Fruit fly (Drosophila melanogaster) whole organism, wandering third instar larva: ENCODE data around the gene CG3164.

Source experiments
- Abd-B ChIP-seq: fragments of >200 bp; optimal IDR thresholded peaks from 2 replicates; lab custom pipeline; 2017; ENCODE audit warnings: missing biosample characterization, missing genetic modification characterization
- CG9705 ChIP-seq: fragments of 200-800 bp; sonication (Bioruptor generic); optimal IDR thresholded peaks from 2 replicates; lab custom pipeline; 2018; ENCODE audit warnings: missing biosample characterization, mild to moderate bottlenecking, missing genetic modification characterization
- CrebA ChIP-seq: fragments of 200-800 bp; sonication (Bioruptor generic); optimal IDR thresholded peaks from 2 replicates; lab custom pipeline; 2016; ENCODE audit warnings: missing biosample characterization, mild to moderate bottlenecking, missing genetic modification characterization, borderline replicate concordance
- Dfd ChIP-seq: fragments of >200 bp; optimal IDR thresholded peaks from 2 replicates; lab custom pipeline; 2017; ENCODE audit warnings: missing biosample characterization, missing genetic modification characterization
- Dif ChIP-seq: fragments of 200-275, 200-300 bp; sonication (Bioruptor generic); optimal IDR thresholded peaks from 2 replicates; lab custom pipeline; 2018; ENCODE audit warnings: missing biosample characterization, missing genetic modification characterization; ENCODE audit not compliant: partially characterized antibody
- GATAd ChIP-seq: sonication (Bioruptor generic); optimal IDR thresholded peaks from 2 replicates; lab custom pipeline; 2016; ENCODE audit warnings: missing biosample characterization, missing genetic modification characterization
- HLH106 ChIP-seq: fragments of 200-800 bp; optimal IDR thresholded peaks from 3 replicates; lab custom pipeline; 2019; ENCODE audit warnings: missing biosample characterization, mild to moderate bottlenecking, missing genetic modification characterization, moderate library complexity
- Hnf4 ChIP-seq: fragments of 200-800 bp; sonication (Bioruptor generic); optimal IDR thresholded peaks from 2 replicates; lab custom pipeline; 2016; ENCODE audit warnings: missing biosample characterization, mild to moderate bottlenecking, missing genetic modification characterization
- Hr78 ChIP-seq: fragments of >200 bp; optimal IDR thresholded peaks from 2 replicates; lab custom pipeline; 2017; ENCODE audit warnings: missing biosample characterization, missing genetic modification characterization
- Hr83 ChIP-seq: fragments of 200-300 bp; sonication (Bioruptor generic); optimal IDR thresholded peaks from 2 replicates; lab custom pipeline; 2016; ENCODE audit warnings: missing biosample characterization, mild to moderate bottlenecking, missing genetic modification characterization, moderate library complexity; ENCODE audit not compliant: poor library complexity, severe bottlenecking
- Jra ChIP-seq: sonication (Bioruptor generic); optimal IDR thresholded peaks from 2 replicates; lab custom pipeline; 2016; ENCODE audit warnings: missing biosample characterization, missing genetic modification characterization
- Mio ChIP-seq: sonication (Bioruptor generic); optimal IDR thresholded peaks from 2 replicates; lab custom pipeline; 2016; ENCODE audit warnings: missing biosample characterization, missing genetic modification characterization
- Myc ChIP-seq: fragments of >200 bp; optimal IDR thresholded peaks from 2 replicates; lab custom pipeline; 2017
- N ChIP-seq: fragments of >200 bp; optimal IDR thresholded peaks from 2 replicates; lab custom pipeline; 2018; ENCODE audit warnings: missing biosample characterization, missing external identifiers, missing genetic modification characterization
- OdsH ChIP-seq: fragments of 200-800 bp; sonication (Bioruptor generic); optimal IDR thresholded peaks from 2 replicates; lab custom pipeline; 2016; ENCODE audit warnings: missing biosample characterization, mild to moderate bottlenecking, missing genetic modification characterization
- Rel ChIP-seq, 2 experiments: fragments of 200-800 bp; sonication (Bioruptor generic) in 1 of 2; optimal IDR thresholded peaks; 2 replicates in 1 of 2; 3 replicates in 1 of 2; lab custom pipeline; 2016 to 2019; ENCODE audit warnings: mild to moderate bottlenecking in 2 of 2, missing biosample characterization in 2 of 2, missing genetic modification characterization in 2 of 2, moderate library complexity in 1 of 2
- Sp1 ChIP-seq: fragments of 200-800 bp; sonication (Bioruptor generic); optimal IDR thresholded peaks from 3 replicates; lab custom pipeline; 2019; ENCODE audit warnings: missing biosample characterization, mild to moderate bottlenecking, missing genetic modification characterization, moderate library complexity
- Vsx2 ChIP-seq: fragments of 200-300, 225-300 bp; sonication (Bioruptor generic); optimal IDR thresholded peaks from 2 replicates; lab custom pipeline; 2018; ENCODE audit warnings: missing biosample characterization, missing genetic modification characterization; ENCODE audit not compliant: partially characterized antibody
- br ChIP-seq: fragments of 200-800 bp; sonication (Bioruptor generic); optimal IDR thresholded peaks from 2 replicates; lab custom pipeline; 2016; ENCODE audit warnings: missing biosample characterization, missing genetic modification characterization
- brk ChIP-seq: fragments of 200-800 bp; sonication (Bioruptor generic); optimal IDR thresholded peaks from 2 replicates; lab custom pipeline; 2016; ENCODE audit warnings: missing biosample characterization, mild to moderate bottlenecking, missing genetic modification characterization
- dl ChIP-seq, 2 experiments: fragments of 175-275, 200-275 bp in 1 of 2; fragments of 200-275 bp in 1 of 2; sonication (Bioruptor generic); optimal IDR thresholded peaks; lab custom pipeline; 2018; ENCODE audit warnings: mild to moderate bottlenecking in 2 of 2, missing biosample characterization in 2 of 2, missing genetic modification characterization in 2 of 2, moderate library complexity in 2 of 2; ENCODE audit not compliant: partially characterized antibody in 2 of 2, insufficient read depth in 1 of 2
- dmrt93B ChIP-seq: fragments of 200-800 bp; sonication (Bioruptor generic); optimal IDR thresholded peaks from 2 replicates; lab custom pipeline; 2018; ENCODE audit warnings: missing biosample characterization, mild to moderate bottlenecking, missing genetic modification characterization
- ey ChIP-seq: fragments of 200-800 bp; sonication (Bioruptor generic); optimal IDR thresholded peaks from 2 replicates; lab custom pipeline; 2016; ENCODE audit warnings: missing biosample characterization, missing genetic modification characterization
- foxo ChIP-seq, 2 experiments: fragments of 200-800 bp; sonication (Bioruptor generic); optimal IDR thresholded peaks; 2 replicates in 1 of 2; 3 replicates in 1 of 2; lab custom pipeline; 2016 to 2017; ENCODE audit warnings: missing biosample characterization in 2 of 2, missing genetic modification characterization in 2 of 2
- fru ChIP-seq: fragments of 200-800 bp; sonication (Bioruptor generic); optimal IDR thresholded peaks from 3 replicates; lab custom pipeline; 2016; ENCODE audit warnings: missing biosample characterization, mild to moderate bottlenecking, missing genetic modification characterization
- h ChIP-seq: fragments of 200-800 bp; sonication (Bioruptor generic); optimal IDR thresholded peaks from 3 replicates; lab custom pipeline; 2016; ENCODE audit warnings: missing biosample characterization, mild to moderate bottlenecking, missing genetic modification characterization
- lola ChIP-seq: fragments of >200 bp; optimal IDR thresholded peaks from 2 replicates; lab custom pipeline; 2017; ENCODE audit warnings: missing biosample characterization, missing genetic modification characterization
- pan ChIP-seq: fragments of >200 bp; optimal IDR thresholded peaks from 2 replicates; lab custom pipeline; 2017
- psq ChIP-seq: fragments of 200-800 bp; sonication (Bioruptor generic); optimal IDR thresholded peaks from 3 replicates; lab custom pipeline; 2017; ENCODE audit warnings: missing biosample characterization, mild to moderate bottlenecking, missing genetic modification characterization, moderate library complexity
- rgr ChIP-seq: fragments of 200-800 bp; sonication (Bioruptor generic); optimal IDR thresholded peaks from 3 replicates; lab custom pipeline; 2016; ENCODE audit warnings: missing biosample characterization, mild to moderate bottlenecking, missing genetic modification characterization
- sage ChIP-seq: fragments of 200-800 bp; sonication (Bioruptor generic); optimal IDR thresholded peaks from 2 replicates; lab custom pipeline; 2016; ENCODE audit warnings: missing biosample characterization, mild to moderate bottlenecking, missing genetic modification characterization
- sv ChIP-seq: fragments of 200-800 bp; sonication (Bioruptor generic); optimal IDR thresholded peaks from 3 replicates; lab custom pipeline; 2016; ENCODE audit warnings: missing biosample characterization, missing genetic modification characterization
- usp ChIP-seq: fragments of >200 bp; optimal IDR thresholded peaks from 2 replicates; lab custom pipeline; 2017; ENCODE audit warnings: missing biosample characterization, missing genetic modification characterization
- woc ChIP-seq: sonication (Bioruptor generic); optimal IDR thresholded peaks from 2 replicates; lab custom pipeline; 2016; ENCODE audit warnings: missing biosample characterization, mild to moderate bottlenecking, missing genetic modification characterization

Gene CG3164

DNA sequence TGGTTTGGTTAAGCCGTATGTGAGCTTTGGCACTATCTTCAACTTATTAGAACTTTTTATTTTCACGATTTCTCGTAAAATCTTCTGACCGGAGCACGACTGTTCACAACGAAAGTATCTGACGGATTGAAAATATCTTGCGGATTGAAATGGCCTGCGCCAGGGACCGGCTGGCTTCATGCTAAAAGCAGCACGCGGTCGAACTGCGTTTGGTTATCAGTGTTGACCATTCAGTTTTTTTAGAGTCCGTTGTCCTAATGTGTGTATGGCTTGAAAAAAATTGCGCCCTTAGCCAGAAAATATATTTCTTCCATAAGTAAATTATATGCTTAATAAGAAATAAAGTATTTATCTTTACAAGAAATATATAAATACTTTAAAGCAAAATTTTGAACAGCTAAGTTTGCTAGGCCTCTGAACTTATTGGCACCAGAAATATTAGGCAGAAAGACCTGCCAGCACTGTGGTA, 43.3 kb downstream of the CG3164 start, which contains the start of gene net:
net (minus strand) TSS at position 133 of the 469 bp plus-strand sequence.
- TF ChIP-seq Dif (GFP tag; lab: Kevin White, UChicago) (peak; percentile 62), sage (GFP tag; lab: Kevin White, UChicago) (no peak), GATAd (GFP tag; lab: Kevin White, UChicago) (no peak), sv (peak; percentile 3), CrebA (peak; percentile 32), OdsH (GFP tag; lab: Kevin White, UChicago) (peak; percentile 57), rgr (peak; percentile 76), Sp1 (GFP tag; lab: Kevin White, UChicago) (peak; percentile 87), HLH106 (tag; lab: Kevin White, UChicago) (peak; percentile 88), woc (peak; percentile 73), Hr83 (GFP tag; lab: Kevin White, UChicago) (peak; percentile 67), Rel (GFP tag; optimal IDR thresholded peaks at IDR 0.05; lab: Kevin White, UChicago) (no peak), Rel (tag; optimal IDR thresholded peaks at IDR 0.05; lab: Kevin White, UChicago) (peak; percentile 76), Vsx2 (GFP tag; lab: Kevin White, UChicago) (no peak), Jra (GFP tag; lab: Kevin White, UChicago) (no peak), Myc (peak; percentile 99), dl (GFP tag; optimal IDR thresholded peaks at IDR 0.05; lab: Kevin White, UChicago; ENCODE audit: insufficient read depth in 1 of 2, partially characterized antibody in 2 of 2) (peak in 1 of 2 experiments; percentile 22), N (GFP tag; lab: Kevin White, UChicago) (no peak), dmrt93B (peak; percentile 52), usp (GFP tag; lab: Kevin White, UChicago) (no peak), Hnf4 (no peak), foxo (GFP tag; optimal IDR thresholded peaks at IDR 0.05; lab: Kevin White, UChicago) (peak in 1 of 2 experiments; percentile 72), CG9705 (peak; percentile 81), br (GFP tag; lab: Kevin White, UChicago) (peak; percentile 50), psq (GFP tag; lab: Kevin White, UChicago) (peak; percentile 30), Abd-B (GFP tag; lab: Kevin White, UChicago) (no peak), brk (GFP tag; lab: Kevin White, UChicago) (peak; percentile 55), fru (peak; percentile 58), lola (GFP tag; lab: Kevin White, UChicago) (no peak), ey (peak; percentile 31), pan (no peak), Mio (GFP tag; lab: Kevin White, UChicago) (no peak), h (peak; percentile 73), Dfd (no peak)

DNA sequence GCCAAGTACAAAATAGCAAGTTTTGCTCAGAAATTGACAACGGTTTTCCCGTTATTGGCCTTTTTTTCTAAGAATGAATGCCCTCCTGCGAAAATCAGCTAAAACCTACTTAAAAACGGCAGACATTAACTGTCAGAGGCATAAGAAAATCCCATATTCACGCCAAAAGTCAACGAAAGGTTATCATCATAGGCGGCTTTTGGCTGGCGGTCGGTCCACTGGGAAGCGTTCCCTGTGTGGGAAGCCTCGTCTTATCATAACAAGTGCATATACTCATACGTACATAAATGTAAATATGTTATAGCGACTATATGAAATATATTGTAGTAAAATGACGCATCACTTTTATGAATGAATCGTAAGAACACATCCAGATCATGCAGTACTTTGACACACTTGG, 44.9 kb downstream of the CG3164 start:
- no peak for TF ChIP-seq Rel (GFP tag; optimal IDR thresholded peaks at IDR 0.05; lab: Kevin White, UChicago)
- peak; percentile 88 for TF ChIP-seq Rel (tag; optimal IDR thresholded peaks at IDR 0.05; lab: Kevin White, UChicago)
- TF ChIP-seq ey, result no peak

DNA sequence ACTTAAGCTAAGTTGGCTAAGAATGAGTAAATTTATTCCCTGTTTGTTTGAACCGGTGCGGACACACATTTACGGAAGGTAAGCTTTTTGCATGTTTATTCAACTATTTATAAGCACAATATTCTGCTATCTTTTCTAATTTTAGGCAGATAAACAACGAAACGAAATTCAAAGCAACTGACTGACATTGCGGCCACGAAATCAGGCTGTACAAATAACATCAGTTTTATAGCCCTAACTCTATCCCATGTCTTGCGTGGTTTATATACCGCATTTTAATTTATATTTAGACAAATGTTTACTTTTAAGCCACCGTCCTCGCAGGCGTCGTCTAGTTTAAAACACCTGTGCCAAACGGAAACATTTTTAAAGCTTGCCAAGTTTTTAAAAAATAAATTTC, 45.5 kb downstream of the CG3164 start:
- TF ChIP-seq Vsx2 (GFP tag; lab: Kevin White, UChicago), result no peak
- TF ChIP-seq br (GFP tag; lab: Kevin White, UChicago), result no peak
- no peak for TF ChIP-seq rgr
- TF ChIP-seq pan, result no peak
- TF ChIP-seq Rel (GFP tag; optimal IDR thresholded peaks at IDR 0.05; lab: Kevin White, UChicago), result no peak
- TF ChIP-seq Rel (tag; optimal IDR thresholded peaks at IDR 0.05; lab: Kevin White, UChicago), result no peak
- no peak for TF ChIP-seq sv
- TF ChIP-seq ey, result no peak
- no peak for TF ChIP-seq dl (GFP tag; optimal IDR thresholded peaks at IDR 0.05; lab: Kevin White, UChicago; ENCODE audit: insufficient read depth in 1 of 2, partially characterized antibody in 2 of 2)
- no peak for TF ChIP-seq dmrt93B
- TF ChIP-seq Dif (GFP tag; lab: Kevin White, UChicago), result no peak
- no peak for TF ChIP-seq Hr83 (GFP tag; lab: Kevin White, UChicago)
- TF ChIP-seq Myc, result no peak
- TF ChIP-seq Hr78 (GFP tag; lab: Kevin White, UChicago), result no peak
- TF ChIP-seq h, result no peak
- TF ChIP-seq fru, result no peak
- TF ChIP-seq Hnf4, result no peak
- TF ChIP-seq N (GFP tag; lab: Kevin White, UChicago), result no peak
- no peak for TF ChIP-seq OdsH (GFP tag; lab: Kevin White, UChicago)
- TF ChIP-seq HLH106 (tag; lab: Kevin White, UChicago), result no peak
